Worm (Caenorhabditis elegans) whole organism, L1 larva: Measurements from ENCODE around the gene F22F7.4.

Experiments used
- C16A3.4 ChIP-seq: fragments of 150-350 bp; optimal IDR thresholded peaks from 2 replicates; lab custom pipeline; 2014; ENCODE audit warnings: missing biosample characterization, missing genetic modification characterization
- F16B12.6 ChIP-seq: fragments of 150-350 bp; optimal IDR thresholded peaks from 2 replicates; lab custom pipeline; 2014; ENCODE audit warnings: missing biosample characterization, missing genetic modification characterization
- Y116A8C.19 ChIP-seq: sonication (generic microtip); optimal IDR thresholded peaks from 2 replicates; lab custom pipeline; 2016; ENCODE audit warnings: missing compliant biosample characterization, missing genetic modification characterization, borderline replicate concordance
- alr-1 ChIP-seq: fragments of 200-800 bp; sonication (Bioruptor generic); optimal IDR thresholded peaks from 2 replicates; lab custom pipeline; 2018; ENCODE audit warnings: borderline replicate concordance, mild to moderate bottlenecking, missing genetic modification characterization, missing compliant biosample characterization
- ama-1 ChIP-seq: fragments of 150-350 bp; optimal IDR thresholded peaks from 2 replicates; lab custom pipeline; 2014
- blmp-1 ChIP-seq: fragments of 150-350 bp; optimal IDR thresholded peaks from 2 replicates; lab custom pipeline; 2014; ENCODE audit warnings: missing biosample characterization, missing genetic modification characterization
- ceh-88 ChIP-seq: fragments of 200-800 bp; sonication (Bioruptor generic); IDR thresholded peaks from 2 replicates; pipeline ENCODE4 v1.3.6; 2022; ENCODE audit warnings: missing genetic modification characterization, missing compliant biosample characterization
- dpl-1 ChIP-seq, 3 experiments: fragments of 150-350 bp in 2 of 3; sonication (generic microtip) in 1 of 3; optimal IDR thresholded peaks; 2 replicates each; lab custom pipeline; 2014 to 2017; ENCODE audit warnings: missing biosample characterization in 3 of 3, missing genetic modification characterization in 3 of 3, missing genetic modification reagents in 3 of 3
- dsc-1 ChIP-seq: sonication (generic microtip); optimal IDR thresholded peaks from 2 replicates; lab custom pipeline; 2016; ENCODE audit warnings: mild to moderate bottlenecking, missing genetic modification characterization, missing compliant biosample characterization
- efl-1 ChIP-seq, 4 experiments: fragments of 150-350 bp; optimal IDR thresholded peaks in 3 of 4; peaks in 1 of 4; 1 replicate in 1 of 4; 2 replicates in 3 of 4; lab custom pipeline; 2014; ENCODE audit warnings: missing biosample characterization in 2 of 4, missing genetic modification characterization in 2 of 4, missing genetic modification reagents in 2 of 4
- egl-27 ChIP-seq, 2 experiments: fragments of 150-350 bp in 1 of 2; sonication (generic microtip); optimal IDR thresholded peaks; 3 replicates each; lab custom pipeline; 2017 to 2018; ENCODE audit warnings: missing biosample characterization in 2 of 2, missing genetic modification characterization in 2 of 2, missing genetic modification reagents in 2 of 2
- elt-2 ChIP-seq: sonication (generic microtip); optimal IDR thresholded peaks from 2 replicates; lab custom pipeline; 2016; ENCODE audit warnings: missing genetic modification characterization, mild to moderate bottlenecking, inconsistent platforms, missing compliant biosample characterization, missing genetic modification reagents
- elt-3 ChIP-seq, 6 experiments: fragments of 150-350 bp in 1 of 6; sonication (generic microtip); optimal IDR thresholded peaks; 2 replicates each; lab custom pipeline; 2017 to 2018; ENCODE audit warnings: missing biosample characterization in 6 of 6, missing genetic modification characterization in 6 of 6, inconsistent platforms in 1 of 6
- ets-5 ChIP-seq: fragments of 200-800 bp; sonication (Bioruptor generic); IDR thresholded peaks from 2 replicates; pipeline ENCODE4 v1.3.6; 2022; ENCODE audit warnings: missing genetic modification characterization, missing compliant biosample characterization
- fkh-10 ChIP-seq: sonication (generic microtip); optimal IDR thresholded peaks from 2 replicates; lab custom pipeline; 2017; ENCODE audit warnings: missing biosample characterization, missing genetic modification reagents, missing genetic modification characterization
- fkh-4 ChIP-seq: sonication (generic microtip); optimal IDR thresholded peaks from 2 replicates; lab custom pipeline; 2016; ENCODE audit warnings: missing compliant biosample characterization, missing genetic modification characterization, borderline replicate concordance
- fkh-8 ChIP-seq: sonication (generic microtip); optimal IDR thresholded peaks from 2 replicates; lab custom pipeline; 2016; ENCODE audit warnings: mild to moderate bottlenecking, missing genetic modification characterization, missing compliant biosample characterization
- hlh-17 ChIP-seq: fragments of 200-800 bp; sonication (Bioruptor generic); optimal IDR thresholded peaks from 2 replicates; lab custom pipeline; 2018; ENCODE audit warnings: missing genetic modification characterization, mild to moderate bottlenecking, missing compliant biosample characterization, moderate library complexity, borderline replicate concordance
- hlh-4 ChIP-seq: sonication (generic microtip); optimal IDR thresholded peaks from 2 replicates; lab custom pipeline; 2016; ENCODE audit warnings: mild to moderate bottlenecking, missing genetic modification characterization, missing compliant biosample characterization
- irx-1 ChIP-seq: sonication (generic microtip); optimal IDR thresholded peaks from 2 replicates; lab custom pipeline; 2016; ENCODE audit warnings: missing genetic modification characterization, missing compliant biosample characterization
- jun-1 ChIP-seq: fragments of 150-350 bp; optimal IDR thresholded peaks from 2 replicates; lab custom pipeline; 2014; ENCODE audit warnings: missing biosample characterization, missing genetic modification reagents, missing genetic modification characterization
- lin-14 ChIP-seq: fragments of 200-800 bp; sonication (Bioruptor generic); optimal IDR thresholded peaks from 2 replicates; lab custom pipeline; 2018; ENCODE audit warnings: mild to moderate bottlenecking, missing genetic modification characterization, moderate library complexity, missing compliant biosample characterization
- lsy-2 ChIP-seq, 2 experiments: fragments of 150-350 bp; optimal IDR thresholded peaks; 2 replicates each; lab custom pipeline; 2014; ENCODE audit warnings: missing biosample characterization in 2 of 2, missing genetic modification characterization in 2 of 2
- mab-9 ChIP-seq: fragments of 200-800 bp; sonication (Bioruptor generic); IDR thresholded peaks from 2 replicates; pipeline ENCODE4 v1.3.6; 2022; ENCODE audit warnings: missing genetic modification reagents, missing genetic modification characterization, missing compliant biosample characterization
- mdl-1 ChIP-seq, 2 experiments: fragments of 150-350 bp; optimal IDR thresholded peaks; 2 replicates each; lab custom pipeline; 2014 to 2017; ENCODE audit warnings: missing biosample characterization in 2 of 2, missing genetic modification characterization in 2 of 2, inconsistent platforms in 1 of 2
- mef-2 ChIP-seq: fragments of 150-350 bp; optimal IDR thresholded peaks from 2 replicates; lab custom pipeline; 2014; ENCODE audit warnings: missing biosample characterization, missing genetic modification characterization
- mep-1 ChIP-seq: fragments of 150-350 bp; optimal IDR thresholded peaks from 2 replicates; lab custom pipeline; 2014; ENCODE audit warnings: missing biosample characterization, missing genetic modification characterization
- nhr-19 ChIP-seq: fragments of 200-800 bp; sonication (Bioruptor generic); conservative IDR thresholded peaks from 2 replicates; pipeline ENCODE4 v1.3.6; 2022; ENCODE audit warnings: missing genetic modification characterization, missing compliant biosample characterization
- nhr-20 ChIP-seq: sonication (generic microtip); optimal IDR thresholded peaks from 2 replicates; lab custom pipeline; 2016; ENCODE audit warnings: mild to moderate bottlenecking, missing genetic modification characterization, missing compliant biosample characterization
- nhr-237 ChIP-seq: fragments of 150-350 bp; optimal IDR thresholded peaks from 2 replicates; lab custom pipeline; 2014; ENCODE audit warnings: missing biosample characterization, missing genetic modification characterization
- nhr-28 ChIP-seq: fragments of 150-350 bp; optimal IDR thresholded peaks from 2 replicates; lab custom pipeline; 2014; ENCODE audit warnings: missing biosample characterization, missing genetic modification characterization
- nhr-47 ChIP-seq: sonication (generic microtip); optimal IDR thresholded peaks from 2 replicates; lab custom pipeline; 2016; ENCODE audit warnings: mild to moderate bottlenecking, missing genetic modification characterization, moderate library complexity, missing compliant biosample characterization
- nhr-71 ChIP-seq: sonication (generic microtip); optimal IDR thresholded peaks from 2 replicates; lab custom pipeline; 2016; ENCODE audit warnings: mild to moderate bottlenecking, missing genetic modification characterization, moderate library complexity, missing compliant biosample characterization
- nhr-85 ChIP-seq: sonication (generic microtip); peaks from one replicate; lab custom pipeline; 2016; ENCODE audit warnings: missing genetic modification characterization, inconsistent platforms, missing compliant biosample characterization
- nhr-90 ChIP-seq: sonication (generic microtip); optimal IDR thresholded peaks from 2 replicates; lab custom pipeline; 2016; ENCODE audit warnings: mild to moderate bottlenecking, missing genetic modification characterization, missing compliant biosample characterization; ENCODE audit not compliant: poor library complexity
- pag-3 ChIP-seq: sonication (generic microtip); optimal IDR thresholded peaks from 2 replicates; lab custom pipeline; 2017; ENCODE audit warnings: missing genetic modification characterization, mild to moderate bottlenecking, missing compliant biosample characterization, antibody characterized with exemption, borderline replicate concordance; ENCODE audit not compliant: insufficient read depth
- skn-1 ChIP-seq: fragments of 150-350 bp; optimal IDR thresholded peaks from 2 replicates; lab custom pipeline; 2014; ENCODE audit warnings: missing biosample characterization, missing genetic modification characterization
- snu-23 ChIP-seq: sonication (generic microtip); optimal IDR thresholded peaks from 2 replicates; lab custom pipeline; 2016; ENCODE audit warnings: missing genetic modification characterization, missing compliant biosample characterization
- sox-4 ChIP-seq: sonication (generic microtip); optimal IDR thresholded peaks from 2 replicates; lab custom pipeline; 2016; ENCODE audit warnings: missing genetic modification characterization, missing compliant biosample characterization
- swsn-7 ChIP-seq: sonication (generic microtip); optimal IDR thresholded peaks from 2 replicates; lab custom pipeline; 2016; ENCODE audit warnings: missing genetic modification characterization, missing compliant biosample characterization
- unc-130 ChIP-seq: fragments of 150-350 bp; optimal IDR thresholded peaks from 2 replicates; lab custom pipeline; 2017; ENCODE audit warnings: missing biosample characterization, missing genetic modification characterization, inconsistent platforms
- unc-30 ChIP-seq: sonication (generic microtip); optimal IDR thresholded peaks from 2 replicates; lab custom pipeline; 2017; ENCODE audit warnings: missing biosample characterization, missing genetic modification characterization
- unc-62 ChIP-seq: fragments of 150-350 bp; optimal IDR thresholded peaks from 2 replicates; lab custom pipeline; 2014; ENCODE audit warnings: missing biosample characterization, missing genetic modification reagents, missing genetic modification characterization
- unc-86 ChIP-seq: sonication (generic microtip); optimal IDR thresholded peaks from 2 replicates; lab custom pipeline; 2016; ENCODE audit warnings: missing genetic modification characterization, missing compliant biosample characterization
- vab-15 ChIP-seq: sonication (generic microtip); optimal IDR thresholded peaks from 2 replicates; lab custom pipeline; 2017; ENCODE audit warnings: missing genotype, mild to moderate bottlenecking, missing genetic modification characterization, missing compliant biosample characterization
- xbp-1 ChIP-seq: sonication (generic microtip); optimal IDR thresholded peaks from 2 replicates; lab custom pipeline; 2016; ENCODE audit warnings: missing genetic modification characterization, missing compliant biosample characterization
- zag-1 ChIP-seq: fragments of 150-350 bp; optimal IDR thresholded peaks from 2 replicates; lab custom pipeline; 2014; ENCODE audit warnings: missing biosample characterization, missing genetic modification characterization
- ztf-4 ChIP-seq: fragments of 150-350 bp; optimal IDR thresholded peaks from 2 replicates; lab custom pipeline; 2014; ENCODE audit warnings: missing biosample characterization, missing genetic modification characterization

The F22F7.4 gene

ce11 chrV:2055765-2056504, 49.9 kb downstream of the F22F7.4 start:
- no peak for TF ChIP-seq nhr-19 (GFP tag; lab: Robert Waterston, UW)
- peak; percentile 33 for TF ChIP-seq nhr-20 (tag; lab: Kevin White, UChicago)
- TF ChIP-seq dsc-1, result peak; percentile 15
- TF ChIP-seq lsy-2 (tag; optimal IDR thresholded peaks at IDR 0.05; lab: Kevin White, UChicago), result peak in 1 of 2 experiments; percentile 20
- TF ChIP-seq ets-5 (GFP tag; lab: Robert Waterston, UW), result no peak
- TF ChIP-seq mef-2 (tag; lab: Kevin White, UChicago), result no peak
- no peak for TF ChIP-seq ztf-4 (tag; lab: Kevin White, UChicago)
- TF ChIP-seq egl-27 (tag; optimal IDR thresholded peaks at IDR 0.05; lab: Kevin White, UChicago), result no peak
- peak; percentile 17 for TF ChIP-seq mep-1 (tag; lab: Kevin White, UChicago)
- no peak for TF ChIP-seq unc-86 (tag; lab: Kevin White, UChicago)
- TF ChIP-seq sox-4 (tag; lab: Kevin White, UChicago), result no peak
- no peak for TF ChIP-seq jun-1
- no peak for TF ChIP-seq unc-30 (tag; lab: Kevin White, UChicago)
- no peak for TF ChIP-seq C16A3.4 (tag; lab: Kevin White, UChicago)
- no peak for TF ChIP-seq zag-1 (tag; lab: Kevin White, UChicago)
- TF ChIP-seq pag-3, result no peak
- TF ChIP-seq blmp-1 (tag; lab: Kevin White, UChicago), result peak; percentile 47
- TF ChIP-seq elt-3 (tag; optimal IDR thresholded peaks at IDR 0.05; lab: Kevin White, UChicago), result no peak
- TF ChIP-seq unc-62 (GFP tag; lab: Kevin White, UChicago), result no peak
- TF ChIP-seq mab-9 (GFP tag; lab: Robert Waterston, UW), result no peak
- TF ChIP-seq ama-1 (lab: Kevin White, UChicago), result no peak
- TF ChIP-seq skn-1 (tag; lab: Kevin White, UChicago), result no peak
- TF ChIP-seq dpl-1 (GFP tag; optimal IDR thresholded peaks at IDR 0.05; lab: Kevin White, UChicago), result no peak
- TF ChIP-seq fkh-10 (GFP tag; lab: Kevin White, UChicago), result no peak
- no peak for TF ChIP-seq fkh-4 (tag; lab: Kevin White, UChicago)
- peak; percentile 87 for TF ChIP-seq lin-14 (GFP tag; lab: Kevin White, UChicago)
- no peak for TF ChIP-seq xbp-1 (tag; lab: Kevin White, UChicago)
- TF ChIP-seq nhr-85 (tag; lab: Kevin White, UChicago), result peak; percentile 56
- no peak for TF ChIP-seq Y116A8C.19 (tag; lab: Kevin White, UChicago)
- TF ChIP-seq fkh-8 (tag; lab: Kevin White, UChicago), result peak; percentile 15
- no peak for TF ChIP-seq nhr-47 (tag; lab: Kevin White, UChicago)
- no peak for TF ChIP-seq hlh-17 (GFP tag; lab: Kevin White, UChicago)
- no peak for TF ChIP-seq unc-130 (tag; lab: Kevin White, UChicago)
- peak; percentile 33 for TF ChIP-seq snu-23 (GFP tag; lab: Kevin White, UChicago)
- no peak for TF ChIP-seq nhr-90 (tag; lab: Kevin White, UChicago)
- TF ChIP-seq vab-15 (tag; lab: Kevin White, UChicago), result no peak
- TF ChIP-seq ceh-88, result no peak
- TF ChIP-seq efl-1 (optimal IDR thresholded peaks at IDR 0.05; lab: Kevin White, UChicago), result peak; percentile 17 to 19
- TF ChIP-seq efl-1 (GFP tag; optimal IDR thresholded peaks at IDR 0.05 in 1 of 2; lab: Kevin White, UChicago), result no peak
- no peak for TF ChIP-seq alr-1 (tag; lab: Kevin White, UChicago)
- TF ChIP-seq nhr-71 (tag; lab: Kevin White, UChicago), result peak; percentile 8
- TF ChIP-seq mdl-1 (tag; optimal IDR thresholded peaks at IDR 0.05; lab: Kevin White, UChicago), result no peak
- no peak for TF ChIP-seq hlh-4 (tag; lab: Kevin White, UChicago)
- TF ChIP-seq irx-1, result no peak
- TF ChIP-seq elt-2 (tag; lab: Kevin White, UChicago), result peak; percentile 12
- TF ChIP-seq F16B12.6 (tag; lab: Kevin White, UChicago), result peak; percentile 60
- no peak for TF ChIP-seq nhr-237
- TF ChIP-seq nhr-28 (tag; lab: Kevin White, UChicago), result no peak
- no peak for TF ChIP-seq swsn-7 (tag; lab: Kevin White, UChicago)
